Fruit fly (Drosophila melanogaster): ENCODE data around the gene CG33116.
A peak's percentile ranks its signal among the peaks of the same experiment; 100 is the strongest.

The CG33116 gene

dm6 chr2L:19537779-19538456 is 4.6 kb downstream of the CG33116 start, which contains the start of gene CG13082 (continued):
- peak; percentile 74 for TF ChIP-seq phol (tag; optimal IDR thresholded peaks at IDR 0.05)
- TF ChIP-seq CG16863 (GFP tag; optimal IDR thresholded peaks at IDR 0.05): peak; percentile 54
- peak; percentile 75 for TF ChIP-seq Spps (tag; optimal IDR thresholded peaks at IDR 0.05)
- TF ChIP-seq schlank (tag; optimal IDR thresholded peaks at IDR 0.05): no peak
- TF ChIP-seq nau (GFP tag; optimal IDR thresholded peaks at IDR 0.05): no peak
- no peak for TF ChIP-seq unc-4 (GFP tag; IDR thresholded peaks at IDR 0.05; ENCODE audit: partially characterized antibody)
- peak; percentile 14 for TF ChIP-seq CG10462 (GFP tag; optimal IDR thresholded peaks at IDR 0.05)
- no peak for TF ChIP-seq sima (GFP tag; optimal IDR thresholded peaks at IDR 0.05)
- no peak for TF ChIP-seq hbn (GFP tag; IDR thresholded peaks at IDR 0.05; ENCODE audit: partially characterized antibody)
- TF ChIP-seq dati (GFP tag; IDR thresholded peaks at IDR 0.05): no peak
- no peak for TF ChIP-seq CG3065 (GFP tag; optimal IDR thresholded peaks at IDR 0.05)
- TF ChIP-seq chn (GFP tag; optimal IDR thresholded peaks at IDR 0.05): peak; percentile 22
- TF ChIP-seq CG9876 (GFP tag; optimal IDR thresholded peaks at IDR 0.05): no peak
- TF ChIP-seq her (GFP tag; optimal IDR thresholded peaks at IDR 0.05): no peak
- no peak for TF ChIP-seq CG17186 (GFP tag; optimal IDR thresholded peaks at IDR 0.05)
- TF ChIP-seq B-H2 (GFP tag; optimal IDR thresholded peaks at IDR 0.05): no peak
- peak; percentile 37 for TF ChIP-seq pum (GFP tag; optimal IDR thresholded peaks at IDR 0.05)
- TF ChIP-seq CG17359 (tag; optimal IDR thresholded peaks at IDR 0.05): peak; percentile 11
- no peak for TF ChIP-seq CG8765 (GFP tag; IDR thresholded peaks at IDR 0.05)
- TF ChIP-seq HmgZ (tag; optimal IDR thresholded peaks at IDR 0.05): no peak
- TF ChIP-seq CG10979 (tag; optimal IDR thresholded peaks at IDR 0.05): peak; percentile 85
- TF ChIP-seq Dref (GFP tag; IDR thresholded peaks at IDR 0.05): no peak
- TF ChIP-seq CG17829 (tag; optimal IDR thresholded peaks at IDR 0.05): peak; percentile 78
- no peak for TF ChIP-seq chinmo (GFP tag; IDR thresholded peaks at IDR 0.05; ENCODE audit: partially characterized antibody)
- TF ChIP-seq Doc3 (GFP tag; IDR thresholded peaks at IDR 0.05; ENCODE audit: partially characterized antibody): no peak
- TF ChIP-seq p53 (GFP tag; optimal IDR thresholded peaks at IDR 0.05): no peak
- TF ChIP-seq CG18011 (GFP tag; optimal IDR thresholded peaks at IDR 0.05): no peak
- TF ChIP-seq CG1647 (GFP tag; optimal IDR thresholded peaks at IDR 0.05): no peak
- peak; percentile 2 for TF ChIP-seq jumu (GFP tag; optimal IDR thresholded peaks at IDR 0.05)
- TF ChIP-seq CG6689 (GFP tag; IDR thresholded peaks at IDR 0.05): peak; percentile 51; the same call in 1 of the 2 replicates
- no peak for TF ChIP-seq CG17612 (GFP tag; IDR thresholded peaks at IDR 0.05)
- TF ChIP-seq CG12236 (GFP tag; optimal IDR thresholded peaks at IDR 0.05): no peak
- no peak for TF ChIP-seq Rfx (GFP tag; IDR thresholded peaks at IDR 0.05)
- no peak for TF ChIP-seq trh (GFP tag; optimal IDR thresholded peaks at IDR 0.05)
- no peak for TF ChIP-seq Poxn (GFP tag; IDR thresholded peaks at IDR 0.05)
- no peak for TF ChIP-seq da (GFP tag; optimal IDR thresholded peaks at IDR 0.05)
- TF ChIP-seq run (tag; optimal IDR thresholded peaks at IDR 0.05): no peak
- no peak for TF ChIP-seq Dll (GFP tag; IDR thresholded peaks at IDR 0.05; ENCODE audit: partially characterized antibody)
- no peak for TF ChIP-seq Dfd (GFP tag; optimal IDR thresholded peaks at IDR 0.05)
- no peak for TF ChIP-seq gro (GFP tag; optimal IDR thresholded peaks at IDR 0.05)
- no peak for TF ChIP-seq BtbVII (GFP tag; optimal IDR thresholded peaks at IDR 0.05)
- no peak for TF ChIP-seq prd (optimal IDR thresholded peaks at IDR 0.05)
- TF ChIP-seq prd (GFP tag; IDR thresholded peaks at IDR 0.05): peak; percentile 64; the same call in 2 of the 3 replicates
- TF ChIP-seq Ravus (GFP tag; IDR thresholded peaks at IDR 0.05): no peak
- TF ChIP-seq sob (GFP tag; IDR thresholded peaks at IDR 0.05): no peak
- TF ChIP-seq lbe (GFP tag; optimal IDR thresholded peaks at IDR 0.05): peak; percentile 62
- TF ChIP-seq cas (GFP tag; IDR thresholded peaks at IDR 0.05): no peak
- TF ChIP-seq CG8478 (optimal IDR thresholded peaks at IDR 0.05): no peak
- peak; percentile 49; the same call in 1 of the 2 replicates for TF ChIP-seq lmd (GFP tag; IDR thresholded peaks at IDR 0.05)
- TF ChIP-seq CG7357 (GFP tag; IDR thresholded peaks at IDR 0.05): no peak
- peak; percentile 8 for TF ChIP-seq Abd-B (GFP tag; optimal IDR thresholded peaks at IDR 0.05)
